Worm (Caenorhabditis elegans) whole organism, L1 larva: ENCODE data around the gene F26A1.3.

Experiments
- C16A3.4 ChIP-seq: fragments of 150-350 bp; optimal IDR thresholded peaks from 2 replicates; lab custom pipeline; 2014; ENCODE audit warnings: missing biosample characterization, missing genetic modification characterization
- C34B4.2 ChIP-seq: sonication (generic microtip); optimal IDR thresholded peaks from 2 replicates; lab custom pipeline; 2017; ENCODE audit warnings: mild to moderate bottlenecking, missing genetic modification characterization, missing compliant biosample characterization
- F16B12.6 ChIP-seq: fragments of 150-350 bp; optimal IDR thresholded peaks from 2 replicates; lab custom pipeline; 2014; ENCODE audit warnings: missing biosample characterization, missing genetic modification characterization
- Y116A8C.19 ChIP-seq: sonication (generic microtip); optimal IDR thresholded peaks from 2 replicates; lab custom pipeline; 2016; ENCODE audit warnings: missing compliant biosample characterization, missing genetic modification characterization, borderline replicate concordance
- ama-1 ChIP-seq: fragments of 150-350 bp; optimal IDR thresholded peaks from 2 replicates; lab custom pipeline; 2014
- ceh-88 ChIP-seq: fragments of 200-800 bp; sonication (Bioruptor generic); IDR thresholded peaks from 2 replicates; pipeline ENCODE4 v1.3.6; 2022; ENCODE audit warnings: missing genetic modification characterization, missing compliant biosample characterization
- dpl-1 ChIP-seq, 3 experiments: fragments of 150-350 bp in 2 of 3; sonication (generic microtip) in 1 of 3; optimal IDR thresholded peaks; 2 replicates each; lab custom pipeline; 2014 to 2017; ENCODE audit warnings: missing biosample characterization in 3 of 3, missing genetic modification characterization in 3 of 3, missing genetic modification reagents in 3 of 3
- efl-1 ChIP-seq, 4 experiments: fragments of 150-350 bp; optimal IDR thresholded peaks in 3 of 4; peaks in 1 of 4; 1 replicate in 1 of 4; 2 replicates in 3 of 4; lab custom pipeline; 2014; ENCODE audit warnings: missing biosample characterization in 2 of 4, missing genetic modification characterization in 2 of 4, missing genetic modification reagents in 2 of 4
- efl-3 ChIP-seq: fragments of 200-800 bp; sonication (Bioruptor generic); optimal IDR thresholded peaks from 2 replicates; lab custom pipeline; 2018; ENCODE audit warnings: mild to moderate bottlenecking, missing genetic modification characterization, missing compliant biosample characterization
- egl-13 ChIP-seq: sonication (generic microtip); optimal IDR thresholded peaks from 2 replicates; lab custom pipeline; 2016; ENCODE audit warnings: missing genotype, missing genetic modification reagents, missing genetic modification characterization, missing compliant biosample characterization
- elt-2 ChIP-seq: sonication (generic microtip); optimal IDR thresholded peaks from 2 replicates; lab custom pipeline; 2016; ENCODE audit warnings: missing genetic modification characterization, mild to moderate bottlenecking, inconsistent platforms, missing compliant biosample characterization, missing genetic modification reagents
- fkh-10 ChIP-seq: sonication (generic microtip); optimal IDR thresholded peaks from 2 replicates; lab custom pipeline; 2017; ENCODE audit warnings: missing biosample characterization, missing genetic modification reagents, missing genetic modification characterization
- fkh-8 ChIP-seq: sonication (generic microtip); optimal IDR thresholded peaks from 2 replicates; lab custom pipeline; 2016; ENCODE audit warnings: mild to moderate bottlenecking, missing genetic modification characterization, missing compliant biosample characterization
- fos-1 ChIP-seq: fragments of 150-350 bp; optimal IDR thresholded peaks from 2 replicates; lab custom pipeline; 2014; ENCODE audit warnings: missing biosample characterization, missing genetic modification characterization
- hlh-4 ChIP-seq: sonication (generic microtip); optimal IDR thresholded peaks from 2 replicates; lab custom pipeline; 2016; ENCODE audit warnings: mild to moderate bottlenecking, missing genetic modification characterization, missing compliant biosample characterization
- hpl-2 ChIP-seq: fragments of 150-350 bp; optimal IDR thresholded peaks from 2 replicates; lab custom pipeline; 2014; ENCODE audit warnings: missing biosample characterization, missing genetic modification reagents, missing genetic modification characterization
- isw-1 ChIP-seq: fragments of 200-800 bp; sonication (Bioruptor generic); IDR thresholded peaks from 2 replicates; pipeline ENCODE4 v1.3.6; 2022; ENCODE audit warnings: missing genetic modification characterization, missing compliant biosample characterization
- lin-14 ChIP-seq: fragments of 200-800 bp; sonication (Bioruptor generic); optimal IDR thresholded peaks from 2 replicates; lab custom pipeline; 2018; ENCODE audit warnings: mild to moderate bottlenecking, missing genetic modification characterization, moderate library complexity, missing compliant biosample characterization
- lin-15B ChIP-seq: fragments of 150-350 bp; sonication (generic microtip); optimal IDR thresholded peaks from 3 replicates; lab custom pipeline; 2014; ENCODE audit warnings: missing biosample characterization, missing genetic modification characterization
- lsy-2 ChIP-seq, 2 experiments: fragments of 150-350 bp; optimal IDR thresholded peaks; 2 replicates each; lab custom pipeline; 2014; ENCODE audit warnings: missing biosample characterization in 2 of 2, missing genetic modification characterization in 2 of 2
- mep-1 ChIP-seq: fragments of 150-350 bp; optimal IDR thresholded peaks from 2 replicates; lab custom pipeline; 2014; ENCODE audit warnings: missing biosample characterization, missing genetic modification characterization
- nhr-11 ChIP-seq: fragments of 150-350 bp; optimal IDR thresholded peaks from 2 replicates; lab custom pipeline; 2014; ENCODE audit warnings: missing biosample characterization, missing genetic modification characterization
- nhr-19 ChIP-seq: fragments of 200-800 bp; sonication (Bioruptor generic); conservative IDR thresholded peaks from 2 replicates; pipeline ENCODE4 v1.3.6; 2022; ENCODE audit warnings: missing genetic modification characterization, missing compliant biosample characterization
- nhr-20 ChIP-seq: sonication (generic microtip); optimal IDR thresholded peaks from 2 replicates; lab custom pipeline; 2016; ENCODE audit warnings: mild to moderate bottlenecking, missing genetic modification characterization, missing compliant biosample characterization
- nhr-28 ChIP-seq: fragments of 150-350 bp; optimal IDR thresholded peaks from 2 replicates; lab custom pipeline; 2014; ENCODE audit warnings: missing biosample characterization, missing genetic modification characterization
- nhr-47 ChIP-seq: sonication (generic microtip); optimal IDR thresholded peaks from 2 replicates; lab custom pipeline; 2016; ENCODE audit warnings: mild to moderate bottlenecking, missing genetic modification characterization, moderate library complexity, missing compliant biosample characterization
- nhr-71 ChIP-seq: sonication (generic microtip); optimal IDR thresholded peaks from 2 replicates; lab custom pipeline; 2016; ENCODE audit warnings: mild to moderate bottlenecking, missing genetic modification characterization, moderate library complexity, missing compliant biosample characterization
- nhr-76 ChIP-seq: sonication (generic microtip); optimal IDR thresholded peaks from 2 replicates; lab custom pipeline; 2017; ENCODE audit warnings: missing biosample characterization, missing genetic modification characterization
- nhr-84 ChIP-seq: sonication (generic microtip); optimal IDR thresholded peaks from 2 replicates; lab custom pipeline; 2017; ENCODE audit warnings: missing biosample characterization, missing genetic modification characterization
- nhr-85 ChIP-seq: sonication (generic microtip); peaks from one replicate; lab custom pipeline; 2016; ENCODE audit warnings: missing genetic modification characterization, inconsistent platforms, missing compliant biosample characterization
- pag-3 ChIP-seq: sonication (generic microtip); optimal IDR thresholded peaks from 2 replicates; lab custom pipeline; 2017; ENCODE audit warnings: missing genetic modification characterization, mild to moderate bottlenecking, missing compliant biosample characterization, antibody characterized with exemption, borderline replicate concordance; ENCODE audit not compliant: insufficient read depth
- pqm-1 ChIP-seq: sonication (generic microtip); optimal IDR thresholded peaks from 3 replicates; lab custom pipeline; 2017; ENCODE audit warnings: missing biosample characterization, missing genetic modification characterization
- rnt-1 ChIP-seq: sonication (generic microtip); optimal IDR thresholded peaks from 2 replicates; lab custom pipeline; 2016; ENCODE audit warnings: mild to moderate bottlenecking, missing genetic modification characterization, moderate library complexity, missing compliant biosample characterization
- snpc-4 ChIP-seq: fragments of 150-350 bp; optimal IDR thresholded peaks from 2 replicates; lab custom pipeline; 2014; ENCODE audit warnings: missing biosample characterization, missing genetic modification characterization
- snu-23 ChIP-seq: sonication (generic microtip); optimal IDR thresholded peaks from 2 replicates; lab custom pipeline; 2016; ENCODE audit warnings: missing genetic modification characterization, missing compliant biosample characterization
- sox-4 ChIP-seq: sonication (generic microtip); optimal IDR thresholded peaks from 2 replicates; lab custom pipeline; 2016; ENCODE audit warnings: missing genetic modification characterization, missing compliant biosample characterization
- sup-37 ChIP-seq: fragments of 200-800 bp; sonication (Bioruptor generic); optimal IDR thresholded peaks from 2 replicates; lab custom pipeline; 2018; ENCODE audit warnings: mild to moderate bottlenecking, missing genetic modification characterization, missing compliant biosample characterization
- swsn-7 ChIP-seq: sonication (generic microtip); optimal IDR thresholded peaks from 2 replicates; lab custom pipeline; 2016; ENCODE audit warnings: missing genetic modification characterization, missing compliant biosample characterization
- tlp-1 ChIP-seq: fragments of 150-350 bp; optimal IDR thresholded peaks from 2 replicates; lab custom pipeline; 2014; ENCODE audit warnings: missing biosample characterization, missing genetic modification characterization
- unc-62 ChIP-seq: fragments of 150-350 bp; optimal IDR thresholded peaks from 2 replicates; lab custom pipeline; 2014; ENCODE audit warnings: missing biosample characterization, missing genetic modification reagents, missing genetic modification characterization
- zag-1 ChIP-seq: fragments of 150-350 bp; optimal IDR thresholded peaks from 2 replicates; lab custom pipeline; 2014; ENCODE audit warnings: missing biosample characterization, missing genetic modification characterization
- ztf-11 ChIP-seq, 2 experiments: sonication (generic microtip); optimal IDR thresholded peaks; 2 replicates each; lab custom pipeline; 2016 to 2017; ENCODE audit warnings: missing genetic modification characterization in 2 of 2, missing biosample characterization in 1 of 2, missing compliant biosample characterization in 1 of 2

F26A1.3 gene

ce11 chrIII:4861744-4862401 lies 35.2 kb downstream of the F26A1.3 start, which contains the start of the genes C35D10.10 and C35D10.5 (continued):
- TF ChIP-seq dpl-1 (GFP tag; optimal IDR thresholded peaks at IDR 0.05; lab: Kevin White, UChicago): peak in 2 of 3 experiments; percentile 4 to 17
- no peak for TF ChIP-seq lin-14
- TF ChIP-seq nhr-47 (tag; lab: Kevin White, UChicago): peak; percentile 42
- TF ChIP-seq, all 84 proteins: peak for 15

- TF ChIP-seq egl-13 (tag; lab: Kevin White, UChicago): no peak
- TF ChIP-seq C16A3.4 (tag; lab: Kevin White, UChicago): no peak
- no peak for TF ChIP-seq sox-4
- no peak for TF ChIP-seq nhr-84 (tag; lab: Kevin White, UChicago)
- TF ChIP-seq elt-2 (tag; lab: Kevin White, UChicago): no peak
- TF ChIP-seq, all 84 proteins: peak for 0
Measured at ce11 chrIII:4863127-4863526, 36.4 kb downstream of the F26A1.3 start, which contains the start of gene coq-8. Gene coq-8, plus strand, starts transcription at chrIII:4863427.

- TF ChIP-seq nhr-20 (tag; lab: Kevin White, UChicago) (no peak), nhr-11 (tag; lab: Kevin White, UChicago) (no peak), efl-1 (optimal IDR thresholded peaks at IDR 0.05; lab: Kevin White, UChicago) (no peak), efl-1 (GFP tag; optimal IDR thresholded peaks at IDR 0.05 in 1 of 2; lab: Kevin White, UChicago) (no peak), pqm-1 (tag; lab: Kevin White, UChicago) (no peak), pag-3 (tag; lab: Kevin White, UChicago) (no peak), hpl-2 (no peak), tlp-1 (tag; lab: Kevin White, UChicago) (no peak), efl-3 (GFP tag; lab: Kevin White, UChicago) (no peak), isw-1 (GFP tag; lab: Robert Waterston, UW) (no peak), unc-62 (GFP tag; lab: Kevin White, UChicago) (no peak), Y116A8C.19 (tag; lab: Kevin White, UChicago) (no peak), nhr-76 (no peak), ama-1 (lab: Kevin White, UChicago) (no peak), rnt-1 (no peak), nhr-19 (GFP tag; lab: Robert Waterston, UW) (no peak), zag-1 (tag; lab: Kevin White, UChicago) (no peak), fos-1 (tag; lab: Kevin White, UChicago) (no peak), fkh-10 (GFP tag; lab: Kevin White, UChicago) (no peak), sox-4 (no peak), ceh-88 (GFP tag; lab: Robert Waterston, UW) (no peak)
Measured at ce11 chrIII:4866762-4867161, 40.1 kb downstream of the F26A1.3 start, which contains the start of gene C35D10.17. Gene C35D10.17, plus strand, starts transcription at chrIII:4867062.

DNA sequence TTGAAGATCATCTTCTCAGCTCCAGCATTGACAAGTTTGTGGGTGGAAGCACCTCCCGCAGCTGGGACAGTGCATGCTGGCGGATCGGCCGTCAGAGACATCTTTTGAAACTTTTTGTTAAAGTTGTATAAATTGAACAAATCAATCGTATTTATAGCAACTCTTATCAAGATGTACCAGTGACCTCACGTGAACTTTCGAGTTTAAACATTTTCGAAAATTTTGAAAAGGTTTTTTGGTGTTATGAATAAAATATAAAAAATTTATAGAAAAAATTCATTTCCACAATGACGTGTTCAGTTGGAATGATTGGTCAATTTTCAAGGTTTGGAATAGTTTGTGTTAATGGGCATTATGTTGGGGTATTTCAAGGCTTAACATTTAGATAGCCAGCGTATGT lies 41.9 kb downstream of the F26A1.3 start, which contains the start of the genes msd-4 and C35D10.3:
msd-4 (minus strand) TSS at position 101 of the 400 bp plus-strand sequence.
C35D10.3 (plus strand) TSS at position 279 of the 400 bp plus-strand sequence.
- TF ChIP-seq hlh-4 (no peak), lsy-2 (tag; optimal IDR thresholded peaks at IDR 0.05; lab: Kevin White, UChicago) (no peak), nhr-85 (tag; lab: Kevin White, UChicago) (no peak), ztf-11 (tag; optimal IDR thresholded peaks at IDR 0.05; lab: Kevin White, UChicago) (no peak), rnt-1 (no peak), mep-1 (tag; lab: Kevin White, UChicago) (no peak), snu-23 (GFP tag; lab: Kevin White, UChicago) (no peak), snpc-4 (tag; lab: Kevin White, UChicago) (no peak), nhr-71 (tag; lab: Kevin White, UChicago) (no peak), swsn-7 (tag; lab: Kevin White, UChicago) (no peak), Y116A8C.19 (tag; lab: Kevin White, UChicago) (no peak), C34B4.2 (no peak), pag-3 (tag; lab: Kevin White, UChicago) (no peak), ama-1 (lab: Kevin White, UChicago) (no peak), nhr-28 (tag; lab: Kevin White, UChicago) (no peak), sup-37 (GFP tag; lab: Kevin White, UChicago) (no peak), F16B12.6 (no peak), sox-4 (no peak), fkh-8 (tag; lab: Kevin White, UChicago) (no peak), lin-15B (no peak)
- TF ChIP-seq, all 84 proteins: peak for 0
